Worm (Caenorhabditis elegans): ENCODE results near the gene R102.3.

The R102.3 gene

DNA sequence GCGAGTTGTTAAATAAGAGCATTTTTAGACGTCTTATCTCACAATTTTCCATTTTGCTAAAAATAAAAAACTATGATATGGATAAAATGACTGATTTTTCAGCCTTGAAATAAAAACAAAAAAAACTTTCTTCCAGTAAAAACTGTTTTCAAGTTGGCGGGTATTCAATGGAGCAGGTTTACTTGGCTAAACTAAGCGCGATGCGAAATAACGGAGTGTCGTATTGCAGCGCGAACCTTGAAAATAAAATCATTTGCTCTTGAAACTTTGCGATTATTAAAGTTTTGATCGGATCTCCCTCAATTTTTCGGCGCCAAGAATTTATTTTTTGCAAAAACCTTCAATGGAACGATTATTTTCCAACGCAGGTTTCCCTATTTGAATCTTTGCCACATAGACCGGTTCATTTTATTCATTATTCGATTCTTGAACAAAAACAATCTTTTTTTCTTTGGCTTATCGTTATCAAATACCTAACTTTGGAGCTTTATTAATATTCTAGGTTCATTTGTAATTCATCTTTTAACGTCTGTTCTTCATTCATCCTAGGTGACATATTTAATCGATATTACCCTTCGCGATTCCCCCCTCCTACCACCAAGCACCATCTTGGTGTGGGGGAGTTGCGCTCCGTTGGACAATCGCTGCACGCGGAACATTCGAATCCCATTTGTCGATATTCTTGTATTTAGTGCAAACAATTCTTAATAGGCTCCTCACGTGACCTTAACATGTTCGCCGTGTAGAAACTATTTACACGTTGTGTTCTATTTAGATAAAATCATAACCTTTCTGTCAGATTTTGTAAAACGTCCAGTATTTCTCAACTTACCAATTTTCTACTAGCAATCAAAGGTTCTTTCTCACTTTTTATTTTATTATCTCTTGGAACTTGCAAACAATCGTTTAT lies 45.5 kb downstream of the R102.3 start, which contains the start of the genes orc-5 and cyb-1:
Gene orc-5, minus strand, starts transcription at position 62 of the 910 bp plus-strand sequence.
Gene cyb-1, plus strand, starts transcription at position 690 of the 910 bp plus-strand sequence.
- peak; percentile 22 for TF ChIP-seq W03F9.2 (tag; optimal IDR thresholded peaks at IDR 0.05)
- TF ChIP-seq dao-5 (tag; optimal IDR thresholded peaks at IDR 0.05): no peak
- TF ChIP-seq him-1 (tag; optimal IDR thresholded peaks at IDR 0.05): no peak

DNA sequence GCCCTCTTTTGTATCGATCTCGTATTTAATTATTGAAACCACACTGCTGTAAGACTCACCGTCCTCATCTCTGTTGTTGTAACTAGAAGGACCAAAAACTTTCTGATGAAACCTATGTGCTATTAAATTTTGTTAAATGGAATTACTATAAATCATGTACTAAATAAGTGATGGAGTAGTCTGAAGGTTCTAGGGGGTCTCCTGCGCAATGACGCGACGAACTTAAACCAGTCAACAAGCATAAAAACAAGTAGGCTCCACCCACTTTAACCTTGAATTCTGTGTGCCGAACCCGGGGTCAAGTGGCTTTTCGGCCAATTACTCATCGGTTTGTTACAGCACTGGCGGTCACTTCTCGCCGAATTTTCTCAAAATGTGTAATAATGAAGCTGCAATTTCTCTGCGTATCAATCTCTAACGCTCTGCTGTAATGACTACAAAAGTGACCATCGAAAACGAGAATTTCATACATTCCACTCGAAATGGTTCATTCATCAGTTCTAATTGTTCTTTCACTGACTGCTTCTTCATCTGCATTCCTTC lies 47.8 kb downstream of the R102.3 start, which contains the start of gene grl-21:
Gene grl-21, plus strand, starts transcription at position 464 of the 543 bp plus-strand sequence.
- no peak for TF ChIP-seq dao-5 (tag; optimal IDR thresholded peaks at IDR 0.05)
- no peak for TF ChIP-seq W03F9.2 (tag; optimal IDR thresholded peaks at IDR 0.05)
- TF ChIP-seq him-1 (tag; optimal IDR thresholded peaks at IDR 0.05): no peak

- no peak for TF ChIP-seq W03F9.2 (tag; optimal IDR thresholded peaks at IDR 0.05)
- no peak for TF ChIP-seq him-1 (tag; optimal IDR thresholded peaks at IDR 0.05)
- no peak for TF ChIP-seq dao-5 (tag; optimal IDR thresholded peaks at IDR 0.05)
Observed at ce11 chrIV:10738328-10738727, 49.0 kb downstream of the R102.3 start, which contains the start of gene ssp-34. TSS of gene ssp-34 (minus strand) at chrIV:10738602.
